Worm (Caenorhabditis elegans) whole organism, midembryonic: Measurements from ENCODE around the gene nhr-36.

Experiments
- T22C8.4 ChIP-seq: fragments of 200-800 bp; sonication (Bioruptor generic); IDR thresholded peaks from 2 replicates; pipeline ENCODE4 v1.3.6; 2022; ENCODE audit warnings: missing genetic modification characterization, missing compliant biosample characterization
- cog-1 ChIP-seq: sonication (generic microtip); optimal IDR thresholded peaks from 2 replicates; lab custom pipeline; 2016; ENCODE audit warnings: missing genetic modification characterization, missing compliant biosample characterization
- flt-1 ChIP-seq: fragments of 200-800 bp; sonication (Bioruptor generic); IDR thresholded peaks from 2 replicates; pipeline ENCODE4 v1.3.6; 2022; ENCODE audit warnings: missing genetic modification characterization, missing compliant biosample characterization
- klf-2 ChIP-seq: fragments of 200-800 bp; sonication (Bioruptor generic); conservative IDR thresholded peaks from 2 replicates; pipeline ENCODE4 v1.3.6; 2022; ENCODE audit warnings: missing genetic modification reagents, missing genetic modification characterization, missing compliant biosample characterization
- med-1 ChIP-seq: sonication (generic microtip); optimal IDR thresholded peaks from 2 replicates; lab custom pipeline; 2017; ENCODE audit warnings: missing genetic modification characterization, mild to moderate bottlenecking, missing compliant biosample characterization, antibody characterized with exemption, missing genetic modification reagents; ENCODE audit not compliant: insufficient read depth
- ref-1 ChIP-seq: fragments of 200-800 bp; sonication (Bioruptor generic); conservative IDR thresholded peaks from 2 replicates; pipeline ENCODE4 v1.3.6; 2022; ENCODE audit warnings: missing genetic modification reagents, missing genetic modification characterization, missing compliant biosample characterization
- tab-1 ChIP-seq: fragments of 200-800 bp; sonication (Bioruptor generic); IDR thresholded peaks from 2 replicates; pipeline ENCODE4 v1.3.6; 2022; ENCODE audit warnings: missing genetic modification characterization, missing compliant biosample characterization
- ztf-23 ChIP-seq: fragments of 200-800 bp; sonication (Bioruptor generic); IDR thresholded peaks from 2 replicates; pipeline ENCODE4 v1.3.6; 2022; ENCODE audit warnings: missing genetic modification reagents, missing genetic modification characterization, missing compliant biosample characterization
- ztf-29 ChIP-seq: fragments of 200-800 bp; sonication (Bioruptor generic); IDR thresholded peaks from 2 replicates; pipeline ENCODE4 v1.3.6; 2022; ENCODE audit warnings: missing genetic modification reagents, missing genetic modification characterization, missing compliant biosample characterization

The nhr-36 gene

ce11 chrV:9213554-9213953 is 47.8 kb downstream of the nhr-36 start, which contains the start of gene mdt-27:
mdt-27 (minus strand) TSS chrV:9213654.
- no peak for TF ChIP-seq ztf-23 (GFP tag; lab: Robert Waterston, UW)

DNA sequence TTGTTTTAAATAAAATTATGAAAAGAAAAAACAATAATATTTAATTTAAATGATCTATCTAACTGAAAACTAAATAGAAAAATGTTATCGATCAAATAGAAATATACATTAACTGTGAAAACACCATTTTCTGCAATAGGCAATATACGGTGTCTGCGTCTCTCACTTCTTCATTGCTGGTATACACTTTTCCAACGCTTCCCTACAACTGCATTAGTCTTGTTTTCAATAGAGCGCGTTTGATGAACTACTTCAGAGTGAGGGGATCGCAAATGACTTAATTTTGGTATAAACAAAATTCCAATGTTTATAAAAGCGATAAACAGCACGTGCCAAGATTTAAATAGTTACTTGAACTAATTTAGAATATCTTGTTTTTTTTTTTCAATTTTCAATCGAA is 48.9 kb downstream of the nhr-36 start:
- TF ChIP-seq ztf-29 (GFP tag; lab: Robert Waterston, UW) (no peak), tab-1 (GFP tag; lab: Robert Waterston, UW) (no peak), cog-1 (tag; lab: Kevin White, UChicago) (peak; percentile 58)

DNA sequence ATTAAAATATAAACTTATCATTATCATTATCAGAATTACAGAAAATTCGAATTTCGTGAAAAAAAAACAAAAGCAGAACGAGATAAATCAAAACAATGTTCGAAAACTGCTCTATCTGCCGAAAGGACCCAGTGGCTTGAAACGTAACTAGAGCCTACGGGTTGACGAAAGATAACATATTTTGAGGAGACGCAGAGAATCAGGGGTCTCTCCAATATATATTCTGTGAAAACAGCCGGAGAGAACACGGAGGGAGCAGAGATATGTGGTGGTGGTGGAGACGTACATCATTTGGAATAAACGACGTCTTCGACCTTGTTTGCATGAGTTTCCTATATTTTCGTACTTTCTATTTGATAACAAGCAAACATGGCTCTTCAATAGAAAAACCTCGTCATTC is 52.5 kb downstream of the nhr-36 start:
- no peak for TF ChIP-seq klf-2
- no peak for TF ChIP-seq ztf-29 (GFP tag; lab: Robert Waterston, UW)
- TF ChIP-seq cog-1 (tag; lab: Kevin White, UChicago), result no peak
- TF ChIP-seq flt-1, result no peak
- no peak for TF ChIP-seq ztf-23 (GFP tag; lab: Robert Waterston, UW)
- no peak for TF ChIP-seq med-1 (GFP tag; lab: Kevin White, UChicago)
- TF ChIP-seq ref-1, result no peak
- no peak for TF ChIP-seq T22C8.4
- TF ChIP-seq tab-1 (GFP tag; lab: Robert Waterston, UW), result no peak
